Worm (Caenorhabditis elegans): ENCODE data around the gene amt-2.
A peak's percentile ranks its signal among the peaks of the same experiment; 100 is the strongest.

Gene amt-2

ce11 chrIV:13052568-13052967, 10.4 kb downstream of the amt-2 start, which contains the start of gene F49E11.7:
Gene F49E11.7, plus strand, starts transcription at chrIV:13052868.
- TF ChIP-seq hmg-4 (GFP tag; optimal IDR thresholded peaks at IDR 0.05) (no peak), ama-1 (optimal IDR thresholded peaks at IDR 0.05) (no peak), ceh-13 (GFP tag; optimal IDR thresholded peaks at IDR 0.05) (no peak), hmbx-1 (tag; optimal IDR thresholded peaks at IDR 0.05) (no peak), tbx-37 (GFP tag; conservative IDR thresholded peaks at IDR 0.05) (no peak), scrt-1 (GFP tag; IDR thresholded peaks at IDR 0.05) (no peak), pes-1 (GFP tag; IDR thresholded peaks at IDR 0.05) (no peak), ceh-36 (tag; optimal IDR thresholded peaks at IDR 0.05) (no peak)

DNA sequence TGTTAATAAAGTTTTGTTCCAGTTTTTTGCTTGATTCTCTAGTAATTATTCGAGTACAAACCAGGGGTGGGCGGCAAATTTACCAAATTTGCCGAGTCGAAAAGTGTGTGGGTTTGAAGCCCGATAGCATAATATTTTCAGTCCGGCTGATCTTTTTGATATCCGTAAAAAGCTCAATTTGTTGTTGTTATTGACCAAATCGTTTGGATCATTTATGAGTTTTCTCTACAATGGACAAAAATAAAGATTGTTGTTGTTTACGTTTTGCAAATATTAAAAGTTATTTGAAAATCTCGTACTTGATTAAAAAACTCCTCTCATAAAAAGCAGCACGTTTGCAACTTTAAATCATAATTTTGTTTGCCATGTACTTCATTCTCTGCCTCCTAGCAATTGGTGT, 13.8 kb downstream of the amt-2 start, which contains the start of gene scl-1:
TSS of gene scl-1 (plus strand) at position 301 of the 400 bp plus-strand sequence.
- TF ChIP-seq flt-1 (GFP tag; IDR thresholded peaks at IDR 0.05) (no peak), tra-4 (tag; optimal IDR thresholded peaks at IDR 0.05) (no peak), hmbx-1 (tag; optimal IDR thresholded peaks at IDR 0.05) (no peak), aly-1 (tag; optimal IDR thresholded peaks at IDR 0.05) (no peak), hnd-1 (tag; optimal IDR thresholded peaks at IDR 0.05) (no peak), ceh-13 (GFP tag; optimal IDR thresholded peaks at IDR 0.05) (no peak), ama-1 (optimal IDR thresholded peaks at IDR 0.05) (no peak), ets-7 (tag; optimal IDR thresholded peaks at IDR 0.05) (no peak), hmg-4 (GFP tag; optimal IDR thresholded peaks at IDR 0.05) (no peak), tbx-37 (GFP tag; conservative IDR thresholded peaks at IDR 0.05) (no peak), tbx-11 (GFP tag; IDR thresholded peaks at IDR 0.05) (no peak), F13C5.2 (tag; optimal IDR thresholded peaks at IDR 0.05) (no peak), ceh-36 (tag; optimal IDR thresholded peaks at IDR 0.05) (no peak), scrt-1 (GFP tag; IDR thresholded peaks at IDR 0.05) (no peak), B0310.2 (tag; optimal IDR thresholded peaks at IDR 0.05) (no peak), pes-1 (GFP tag; IDR thresholded peaks at IDR 0.05) (no peak), sea-1 (GFP tag; conservative IDR thresholded peaks at IDR 0.05) (no peak)

ce11 chrIV:13057418-13057817, 15.2 kb downstream of the amt-2 start, which contains the start of gene scl-2:
Gene scl-2, plus strand, starts transcription at chrIV:13057710.
- TF ChIP-seq ceh-13 (GFP tag; optimal IDR thresholded peaks at IDR 0.05) (no peak), ceh-36 (tag; optimal IDR thresholded peaks at IDR 0.05) (no peak), pes-1 (GFP tag; IDR thresholded peaks at IDR 0.05) (no peak), hmbx-1 (tag; optimal IDR thresholded peaks at IDR 0.05) (no peak), ama-1 (optimal IDR thresholded peaks at IDR 0.05) (no peak), scrt-1 (GFP tag; IDR thresholded peaks at IDR 0.05) (no peak), ets-7 (tag; optimal IDR thresholded peaks at IDR 0.05) (no peak), tbx-11 (GFP tag; IDR thresholded peaks at IDR 0.05) (no peak), tra-4 (tag; optimal IDR thresholded peaks at IDR 0.05) (no peak), aly-1 (tag; optimal IDR thresholded peaks at IDR 0.05) (no peak), hnd-1 (tag; optimal IDR thresholded peaks at IDR 0.05) (no peak), sea-1 (GFP tag; conservative IDR thresholded peaks at IDR 0.05) (no peak), F13C5.2 (tag; optimal IDR thresholded peaks at IDR 0.05) (no peak)

DNA sequence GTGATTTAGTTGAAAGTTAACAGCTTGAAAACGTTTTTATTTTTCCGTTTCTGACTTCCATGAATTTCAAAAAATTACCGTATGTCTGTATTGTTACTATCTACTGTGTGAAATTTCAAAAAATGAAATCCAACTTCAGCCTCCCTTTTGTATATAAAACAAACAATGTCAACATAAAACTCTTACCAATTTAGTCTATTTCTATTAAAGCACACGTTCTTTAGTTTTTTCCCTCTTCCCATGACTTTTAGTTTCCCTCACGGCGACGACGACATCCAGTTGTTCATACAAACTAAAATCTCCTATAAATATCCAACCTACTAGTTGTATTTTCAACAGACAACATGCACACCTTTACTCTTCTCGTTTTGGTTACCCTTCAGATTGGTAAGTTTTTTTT, 17.1 kb downstream of the amt-2 start, which contains the start of gene scl-3:
TSS of gene scl-3 (plus strand) at position 301 of the 400 bp plus-strand sequence.
- TF ChIP-seq ceh-36 (tag; optimal IDR thresholded peaks at IDR 0.05), result no peak
- TF ChIP-seq scrt-1 (GFP tag; IDR thresholded peaks at IDR 0.05), result no peak
- no peak for TF ChIP-seq tbx-37 (GFP tag; conservative IDR thresholded peaks at IDR 0.05)
- TF ChIP-seq ceh-13 (GFP tag; optimal IDR thresholded peaks at IDR 0.05), result no peak
- TF ChIP-seq hmg-4 (GFP tag; optimal IDR thresholded peaks at IDR 0.05), result no peak
- no peak for TF ChIP-seq aly-1 (tag; optimal IDR thresholded peaks at IDR 0.05)
- TF ChIP-seq pes-1 (GFP tag; IDR thresholded peaks at IDR 0.05), result no peak
- TF ChIP-seq tra-4 (tag; optimal IDR thresholded peaks at IDR 0.05), result no peak
- no peak for TF ChIP-seq tbx-11 (GFP tag; IDR thresholded peaks at IDR 0.05)

- TF ChIP-seq hmg-4 (GFP tag; optimal IDR thresholded peaks at IDR 0.05), result no peak
- no peak for TF ChIP-seq flt-1 (GFP tag; IDR thresholded peaks at IDR 0.05)
- TF ChIP-seq tra-4 (tag; optimal IDR thresholded peaks at IDR 0.05), result no peak
- no peak for TF ChIP-seq tbx-37 (GFP tag; conservative IDR thresholded peaks at IDR 0.05)
- TF ChIP-seq sea-1 (GFP tag; conservative IDR thresholded peaks at IDR 0.05), result no peak
- no peak for TF ChIP-seq pes-1 (GFP tag; IDR thresholded peaks at IDR 0.05)
- no peak for TF ChIP-seq scrt-1 (GFP tag; IDR thresholded peaks at IDR 0.05)
- no peak for TF ChIP-seq F13C5.2 (tag; optimal IDR thresholded peaks at IDR 0.05)
- no peak for TF ChIP-seq ceh-36 (tag; optimal IDR thresholded peaks at IDR 0.05)
These were observed 21.5 kb downstream of the amt-2 start, which contains the start of gene scl-5 for ce11 chrIV:13063714-13064113. Gene scl-5, plus strand, starts transcription at chrIV:13064014.

ce11 chrIV:13066044-13066443, 23.9 kb downstream of the amt-2 start:
- no peak for TF ChIP-seq hnd-1 (tag; optimal IDR thresholded peaks at IDR 0.05)
- TF ChIP-seq sea-1 (GFP tag; conservative IDR thresholded peaks at IDR 0.05), result 0 out of 2 replicates have a peak, but pooled peaks have one; percentile 37

ce11 chrIV:13067200-13067599, 25.0 kb downstream of the amt-2 start, which contains the start of gene col-131:
Gene col-131, minus strand, starts transcription at chrIV:13067300.
- TF ChIP-seq F13C5.2 (tag; optimal IDR thresholded peaks at IDR 0.05), result no peak
- no peak for TF ChIP-seq tra-4 (tag; optimal IDR thresholded peaks at IDR 0.05)
- no peak for TF ChIP-seq ceh-36 (tag; optimal IDR thresholded peaks at IDR 0.05)
- no peak for TF ChIP-seq hmbx-1 (tag; optimal IDR thresholded peaks at IDR 0.05)
- TF ChIP-seq tbx-11 (GFP tag; IDR thresholded peaks at IDR 0.05), result no peak
- TF ChIP-seq ets-7 (tag; optimal IDR thresholded peaks at IDR 0.05), result no peak
- no peak for TF ChIP-seq aly-1 (tag; optimal IDR thresholded peaks at IDR 0.05)
- no peak for TF ChIP-seq B0310.2 (tag; optimal IDR thresholded peaks at IDR 0.05)
- no peak for TF ChIP-seq scrt-1 (GFP tag; IDR thresholded peaks at IDR 0.05)
- no peak for TF ChIP-seq hmg-4 (GFP tag; optimal IDR thresholded peaks at IDR 0.05)
- TF ChIP-seq pes-1 (GFP tag; IDR thresholded peaks at IDR 0.05), result no peak
- no peak for TF ChIP-seq sea-1 (GFP tag; conservative IDR thresholded peaks at IDR 0.05)

- no peak for TF ChIP-seq hmbx-1 (tag; optimal IDR thresholded peaks at IDR 0.05)
- TF ChIP-seq B0310.2 (tag; optimal IDR thresholded peaks at IDR 0.05), result no peak
- no peak for TF ChIP-seq flt-1 (GFP tag; IDR thresholded peaks at IDR 0.05)
- TF ChIP-seq tra-4 (tag; optimal IDR thresholded peaks at IDR 0.05), result no peak
- TF ChIP-seq ceh-36 (tag; optimal IDR thresholded peaks at IDR 0.05), result no peak
- no peak for TF ChIP-seq F13C5.2 (tag; optimal IDR thresholded peaks at IDR 0.05)
- no peak for TF ChIP-seq ceh-13 (GFP tag; optimal IDR thresholded peaks at IDR 0.05)
- no peak for TF ChIP-seq scrt-1 (GFP tag; IDR thresholded peaks at IDR 0.05)
- no peak for TF ChIP-seq tbx-11 (GFP tag; IDR thresholded peaks at IDR 0.05)
- no peak for TF ChIP-seq hmg-4 (GFP tag; optimal IDR thresholded peaks at IDR 0.05)
These were observed 26.3 kb downstream of the amt-2 start, which contains the start of gene scl-6 for ce11 chrIV:13068451-13068850. Gene scl-6, plus strand, starts transcription at chrIV:13068751.

All from whole organism, early embryonic.